Worm (Caenorhabditis elegans) whole organism, late embryonic: ENCODE data around the gene let-805.

ENCODE experiments used
- C08G9.2 ChIP-seq: sonication (generic microtip); optimal IDR thresholded peaks from 2 replicates; lab custom pipeline; 2016; ENCODE audit warnings: mild to moderate bottlenecking, missing genetic modification characterization, moderate library complexity, missing compliant biosample characterization
- F13H6.1 ChIP-seq: sonication (generic microtip); optimal IDR thresholded peaks from 2 replicates; lab custom pipeline; 2016; ENCODE audit warnings: missing genetic modification characterization, missing compliant biosample characterization
- K09A11.1 ChIP-seq: sonication (generic microtip); optimal IDR thresholded peaks from 2 replicates; lab custom pipeline; 2017; ENCODE audit warnings: antibody characterized with exemption, mild to moderate bottlenecking, missing genetic modification characterization, missing compliant biosample characterization; ENCODE audit not compliant: insufficient read depth
- T23F11.4 ChIP-seq: fragments of 200-800 bp; sonication (Bioruptor generic); optimal IDR thresholded peaks from 2 replicates; lab custom pipeline; 2018; ENCODE audit warnings: mild to moderate bottlenecking, missing genetic modification characterization, missing compliant biosample characterization
- Y22D7AL.16 ChIP-seq: sonication (generic microtip); optimal IDR thresholded peaks from 2 replicates; lab custom pipeline; 2016; ENCODE audit warnings: missing genetic modification characterization, missing compliant biosample characterization
- ahr-1 ChIP-seq: sonication (generic microtip); optimal IDR thresholded peaks from 2 replicates; lab custom pipeline; 2016; ENCODE audit warnings: missing genetic modification characterization, missing compliant biosample characterization
- ceh-14 ChIP-seq: sonication (generic microtip); optimal IDR thresholded peaks from 2 replicates; lab custom pipeline; 2016; ENCODE audit warnings: missing genotype, missing genetic modification characterization, missing compliant biosample characterization
- ceh-18 ChIP-seq: sonication (generic microtip); optimal IDR thresholded peaks from 2 replicates; lab custom pipeline; 2016; ENCODE audit warnings: missing genetic modification characterization, missing compliant biosample characterization
- ceh-31 ChIP-seq: sonication (generic microtip); optimal IDR thresholded peaks from 2 replicates; lab custom pipeline; 2016; ENCODE audit warnings: missing genetic modification characterization, missing compliant biosample characterization
- ceh-45 ChIP-seq: fragments of 200-800 bp; sonication (Bioruptor generic); IDR thresholded peaks from 2 replicates; pipeline ENCODE4 v1.3.6; 2022; ENCODE audit warnings: missing genetic modification reagents, missing genetic modification characterization, missing compliant biosample characterization
- ceh-48 ChIP-seq: sonication (generic microtip); optimal IDR thresholded peaks from 2 replicates; lab custom pipeline; 2016; ENCODE audit warnings: missing genetic modification characterization, inconsistent platforms, missing compliant biosample characterization
- ceh-6 ChIP-seq: fragments of 200-800 bp; sonication (Bioruptor generic); optimal IDR thresholded peaks from 2 replicates; lab custom pipeline; 2018; ENCODE audit warnings: mild to moderate bottlenecking, missing genetic modification characterization, missing compliant biosample characterization
- che-1 ChIP-seq: sonication (generic microtip); optimal IDR thresholded peaks from 2 replicates; lab custom pipeline; 2016; ENCODE audit warnings: mild to moderate bottlenecking, missing genetic modification characterization, missing compliant biosample characterization
- dmd-4 ChIP-seq: sonication (generic microtip); optimal IDR thresholded peaks from 2 replicates; lab custom pipeline; 2016; ENCODE audit warnings: borderline replicate concordance, missing genetic modification characterization, missing compliant biosample characterization
- dve-1 ChIP-seq: sonication (generic microtip); optimal IDR thresholded peaks from 2 replicates; lab custom pipeline; 2017; ENCODE audit warnings: antibody characterized with exemption, mild to moderate bottlenecking, missing genetic modification characterization, missing compliant biosample characterization
- elt-4 ChIP-seq: sonication (generic microtip); optimal IDR thresholded peaks from 2 replicates; lab custom pipeline; 2016; ENCODE audit warnings: missing genetic modification characterization, missing compliant biosample characterization
- fkh-10 ChIP-seq: fragments of 150-350 bp; optimal IDR thresholded peaks from 2 replicates; lab custom pipeline; 2014; ENCODE audit warnings: missing biosample characterization, missing genetic modification reagents, missing genetic modification characterization
- hlh-15 ChIP-seq: sonication (generic microtip); optimal IDR thresholded peaks from 2 replicates; lab custom pipeline; 2016; ENCODE audit warnings: missing genetic modification characterization, missing compliant biosample characterization
- hlh-30 ChIP-seq: sonication (generic microtip); optimal IDR thresholded peaks from 2 replicates; lab custom pipeline; 2017; ENCODE audit warnings: antibody characterized with exemption, missing genetic modification characterization, missing compliant biosample characterization; ENCODE audit not compliant: insufficient read depth
- lin-11 ChIP-seq: fragments of 200-800 bp; sonication (Bioruptor generic); optimal IDR thresholded peaks from 2 replicates; lab custom pipeline; 2018; ENCODE audit warnings: mild to moderate bottlenecking, missing genetic modification characterization, missing compliant biosample characterization
- mec-3 ChIP-seq: sonication (generic microtip); optimal IDR thresholded peaks from 2 replicates; lab custom pipeline; 2016; ENCODE audit warnings: borderline replicate concordance, missing genetic modification characterization, missing compliant biosample characterization
- nfya-1 ChIP-seq: sonication (generic microtip); optimal IDR thresholded peaks from 2 replicates; lab custom pipeline; 2017; ENCODE audit warnings: missing genetic modification characterization, mild to moderate bottlenecking, missing compliant biosample characterization, antibody characterized with exemption, moderate library complexity
- odd-2 ChIP-seq: sonication (generic microtip); optimal IDR thresholded peaks from 2 replicates; lab custom pipeline; 2017; ENCODE audit warnings: antibody characterized with exemption, mild to moderate bottlenecking, missing genetic modification characterization, missing compliant biosample characterization
- pag-3 ChIP-seq: sonication (generic microtip); optimal IDR thresholded peaks from 2 replicates; lab custom pipeline; 2016; ENCODE audit warnings: missing compliant biosample characterization, missing genetic modification characterization, borderline replicate concordance
- pha-4 ChIP-seq: fragments of 150-350 bp; optimal IDR thresholded peaks from 2 replicates; lab custom pipeline; 2018; ENCODE audit warnings: missing biosample characterization, missing genetic modification reagents, missing genetic modification characterization
- pqm-1 ChIP-seq: sonication (generic microtip); optimal IDR thresholded peaks from 2 replicates; lab custom pipeline; 2016; ENCODE audit warnings: missing genetic modification characterization, missing compliant biosample characterization
- pros-1 ChIP-seq: fragments of 150-350 bp; optimal IDR thresholded peaks from 2 replicates; lab custom pipeline; 2014; ENCODE audit warnings: missing biosample characterization, missing genetic modification reagents, missing genetic modification characterization
- sdc-2 ChIP-seq: sonication (generic microtip); optimal IDR thresholded peaks from 2 replicates; lab custom pipeline; 2016; ENCODE audit warnings: missing genotype, missing genetic modification characterization, missing compliant biosample characterization
- sox-4 ChIP-seq: sonication (generic microtip); optimal IDR thresholded peaks from 2 replicates; lab custom pipeline; 2017; ENCODE audit warnings: mild to moderate bottlenecking, missing genetic modification characterization, inconsistent platforms, missing compliant biosample characterization
- syd-9 ChIP-seq: sonication (generic microtip); optimal IDR thresholded peaks from 2 replicates; lab custom pipeline; 2016; ENCODE audit warnings: mild to moderate bottlenecking, missing genetic modification characterization, moderate library complexity, missing compliant biosample characterization
- tbx-7 ChIP-seq: sonication (generic microtip); optimal IDR thresholded peaks from 2 replicates; lab custom pipeline; 2016; ENCODE audit warnings: missing genotype, missing genetic modification characterization, missing compliant biosample characterization
- ttx-3 ChIP-seq: sonication (generic microtip); optimal IDR thresholded peaks from 2 replicates; lab custom pipeline; 2016; ENCODE audit warnings: missing genetic modification reagents, missing genetic modification characterization, missing compliant biosample characterization
- unc-42 ChIP-seq: sonication (generic microtip); optimal IDR thresholded peaks from 2 replicates; lab custom pipeline; 2016; ENCODE audit warnings: missing genotype, missing genetic modification characterization, missing compliant biosample characterization
- unc-55 ChIP-seq: sonication (generic microtip); optimal IDR thresholded peaks from 2 replicates; lab custom pipeline; 2017; ENCODE audit warnings: missing biosample characterization, missing genetic modification reagents, missing genetic modification characterization
- unc-86 ChIP-seq: sonication (generic microtip); optimal IDR thresholded peaks from 2 replicates; lab custom pipeline; 2016; ENCODE audit warnings: missing genetic modification characterization, missing compliant biosample characterization

let-805 gene

DNA sequence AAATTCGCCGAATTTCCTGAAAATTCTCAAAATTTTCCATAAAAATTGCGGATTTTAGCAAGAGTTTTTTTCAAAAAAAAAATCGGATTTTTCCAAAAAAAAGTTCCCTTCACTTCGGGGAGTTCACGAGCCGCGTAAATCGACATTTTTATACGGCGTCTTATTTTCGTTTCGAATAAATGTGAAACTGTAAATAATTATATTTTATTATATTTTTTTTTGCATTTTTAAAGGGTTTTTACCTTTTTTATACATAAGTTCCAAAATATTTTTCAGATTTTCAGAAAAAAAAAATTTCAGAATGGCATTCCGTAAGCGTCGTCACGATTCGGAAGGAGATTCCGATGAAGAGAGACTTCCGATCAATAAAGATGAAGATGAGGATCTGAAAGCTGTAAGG lies 35.0 kb upstream of the let-805 start, which contains the start of gene Y71H2B.2:
Gene Y71H2B.2 (plus strand): TSS at position 301 of the 400 bp plus-strand sequence.
- no peak for TF ChIP-seq ahr-1 (tag; lab: Kevin White, UChicago)
- no peak for TF ChIP-seq K09A11.1 (tag; lab: Kevin White, UChicago)
- TF ChIP-seq dmd-4, result no peak
- TF ChIP-seq F13H6.1, result no peak

DNA sequence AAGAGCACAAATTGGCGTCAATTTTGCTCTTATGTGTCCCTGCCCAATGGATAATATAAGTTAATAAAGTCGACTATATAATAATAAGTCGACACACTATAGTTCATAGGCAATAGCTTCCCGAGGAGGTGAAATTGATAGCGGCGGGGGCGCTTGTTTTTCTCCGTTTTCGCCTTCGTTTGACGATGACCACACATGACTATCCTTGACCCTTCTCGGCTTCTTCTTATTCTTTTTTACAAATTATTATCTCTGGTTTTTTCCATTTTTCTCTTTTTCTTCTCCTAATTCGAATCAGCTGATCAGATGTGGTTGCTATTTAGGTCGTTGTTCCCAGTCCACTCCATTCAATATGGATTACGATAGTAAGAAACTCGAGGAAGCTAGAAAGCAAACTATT lies 29.2 kb upstream of the let-805 start, which contains the start of gene acbp-8:
Gene acbp-8 (plus strand): TSS at position 324 of the 400 bp plus-strand sequence.
- TF ChIP-seq fkh-10 (GFP tag; lab: Kevin White, UChicago) (no peak), ceh-45 (no peak), T23F11.4 (no peak), pros-1 (tag; lab: Kevin White, UChicago) (no peak), F13H6.1 (no peak), hlh-30 (no peak), dmd-4 (no peak), unc-55 (no peak), mec-3 (tag; lab: Kevin White, UChicago) (no peak), unc-86 (tag; lab: Kevin White, UChicago) (no peak), hlh-15 (tag; lab: Kevin White, UChicago) (no peak), ttx-3 (tag; lab: Kevin White, UChicago) (no peak), ceh-6 (GFP tag; lab: Kevin White, UChicago) (no peak), pag-3 (tag; lab: Kevin White, UChicago) (no peak)

DNA sequence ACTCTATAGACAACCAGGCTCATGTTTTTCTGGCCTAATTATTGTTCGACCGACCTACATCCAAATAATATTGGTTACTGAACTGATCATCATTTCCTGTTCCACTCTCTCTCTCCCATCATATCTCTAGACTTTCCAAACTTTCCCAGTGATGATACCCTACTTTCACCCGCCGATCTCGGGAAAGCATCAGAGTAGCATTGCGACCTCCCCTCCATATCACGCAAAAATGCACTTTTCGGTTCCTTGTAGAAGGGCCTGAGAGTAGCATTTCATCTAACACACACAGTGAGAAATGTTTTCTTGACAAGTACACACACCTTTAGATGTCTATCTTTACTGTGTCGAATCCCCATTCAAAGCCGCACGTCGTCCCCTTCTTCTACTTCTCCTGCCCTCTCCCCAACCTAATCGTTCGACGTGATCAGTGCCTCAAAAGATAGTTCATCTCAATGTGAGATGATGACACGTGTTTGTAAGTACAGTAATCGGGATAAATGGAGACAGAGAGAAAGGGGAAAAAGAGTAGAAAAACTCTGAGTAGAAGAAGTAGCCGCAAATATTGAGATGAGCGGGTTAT lies 25.0 kb upstream of the let-805 start:
- no peak for TF ChIP-seq che-1 (tag; lab: Kevin White, UChicago)
- no peak for TF ChIP-seq ceh-48 (tag; lab: Kevin White, UChicago)
- no peak for TF ChIP-seq nfya-1 (tag; lab: Kevin White, UChicago)
- no peak for TF ChIP-seq hlh-30
- no peak for TF ChIP-seq sdc-2
- TF ChIP-seq pha-4, result no peak
- TF ChIP-seq pag-3 (tag; lab: Kevin White, UChicago), result no peak
- no peak for TF ChIP-seq unc-86 (tag; lab: Kevin White, UChicago)
- TF ChIP-seq syd-9 (tag; lab: Kevin White, UChicago), result no peak
- TF ChIP-seq pqm-1, result no peak
- no peak for TF ChIP-seq tbx-7 (tag; lab: Kevin White, UChicago)
- TF ChIP-seq ceh-14 (tag; lab: Kevin White, UChicago), result no peak
- no peak for TF ChIP-seq sox-4 (tag; lab: Kevin White, UChicago)
- TF ChIP-seq unc-42, result no peak
- TF ChIP-seq pros-1 (tag; lab: Kevin White, UChicago), result no peak
- TF ChIP-seq lin-11, result no peak
- TF ChIP-seq dve-1 (tag; lab: Kevin White, UChicago), result no peak
- no peak for TF ChIP-seq elt-4 (tag; lab: Kevin White, UChicago)
- TF ChIP-seq C08G9.2, result no peak
- TF ChIP-seq Y22D7AL.16 (tag; lab: Kevin White, UChicago), result no peak

DNA sequence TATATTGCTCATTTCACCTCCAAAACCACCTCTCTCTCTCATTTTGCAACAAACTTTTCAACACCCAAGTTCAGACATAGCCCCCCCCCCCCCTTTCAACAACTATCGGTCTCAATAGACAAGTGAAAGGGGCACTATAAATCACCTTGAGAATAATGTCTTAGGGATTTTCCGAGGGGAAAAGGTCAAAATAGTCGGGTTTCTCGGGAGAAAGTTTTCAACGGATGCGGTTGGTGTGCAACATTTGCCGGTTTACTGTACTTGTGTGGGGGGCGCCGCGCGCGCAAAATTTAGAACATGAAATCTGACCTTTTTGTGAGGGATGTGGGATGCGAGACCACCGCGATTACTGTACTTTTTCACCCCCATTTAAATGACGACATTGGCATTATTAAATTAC lies 23.3 kb upstream of the let-805 start:
- no peak for TF ChIP-seq nfya-1 (tag; lab: Kevin White, UChicago)
- TF ChIP-seq ceh-31, result no peak
- TF ChIP-seq ceh-18 (tag; lab: Kevin White, UChicago), result no peak
- TF ChIP-seq odd-2 (tag; lab: Kevin White, UChicago), result no peak
- no peak for TF ChIP-seq ceh-6 (GFP tag; lab: Kevin White, UChicago)
